Fruit fly (Drosophila melanogaster) whole organism, embryonic: ENCODE data around the gene mld.
A peak's percentile ranks its signal among the peaks of the same experiment; 100 is the strongest.

ENCODE experiments used
- Ada2b ChIP-seq: fragments of 200-800 bp; sonication (Bioruptor generic); IDR thresholded peaks from 2 replicates; pipeline ENCODE4 v1.3.6; 2022; ENCODE audit warnings: missing biosample characterization, missing genetic modification characterization
- B-H2 ChIP-seq: fragments of 200-800 bp; sonication (Bioruptor generic); optimal IDR thresholded peaks from 2 replicates; lab custom pipeline; 2018; ENCODE audit warnings: missing biosample characterization, mild to moderate bottlenecking, missing genetic modification characterization
- Bgb ChIP-seq: fragments of 200-800 bp; sonication (Bioruptor generic); IDR thresholded peaks from 2 replicates; pipeline ENCODE4 v1.3.6; 2022; ENCODE audit warnings: missing biosample characterization, missing genetic modification characterization; ENCODE audit not compliant: partially characterized antibody
- CG11247 ChIP-seq: fragments of 200-800 bp; sonication (Bioruptor generic); IDR thresholded peaks from 2 replicates; pipeline ENCODE4 v1.3.6; 2022; ENCODE audit warnings: missing biosample characterization, missing genetic modification characterization
- CG11695 ChIP-seq: fragments of 200-800 bp; sonication (Bioruptor generic); IDR thresholded peaks from 3 replicates; pipeline ENCODE4 v1.3.6; 2022; ENCODE audit warnings: missing biosample characterization, missing genetic modification characterization
- CG14965 ChIP-seq: fragments of 200-800 bp; sonication (Bioruptor generic); optimal IDR thresholded peaks from 2 replicates; lab custom pipeline; 2016; ENCODE audit warnings: missing biosample characterization, missing genetic modification characterization, borderline replicate concordance
- CG1602 ChIP-seq: fragments of 200-800 bp; sonication (Bioruptor generic); optimal IDR thresholded peaks from 3 replicates; lab custom pipeline; 2016; ENCODE audit warnings: missing biosample characterization, missing genetic modification characterization
- CG1603 ChIP-seq: fragments of 200-800 bp; sonication (Bioruptor generic); optimal IDR thresholded peaks from 2 replicates; lab custom pipeline; 2019; ENCODE audit warnings: missing biosample characterization, mild to moderate bottlenecking, missing genetic modification characterization, moderate library complexity
- CG16779 ChIP-seq: fragments of 200-800 bp; sonication (Bioruptor generic); IDR thresholded peaks from 2 replicates; pipeline ENCODE4 v1.3.6; 2022; ENCODE audit warnings: missing biosample characterization, missing genetic modification characterization
- CG16813 ChIP-seq: fragments of 200-800 bp; sonication (Bioruptor generic); IDR thresholded peaks from 3 replicates; pipeline ENCODE4 v1.3.6; 2022; ENCODE audit warnings: missing biosample characterization, missing genetic modification characterization; ENCODE audit not compliant: partially characterized antibody
- CG18599 ChIP-seq: fragments of 200-800 bp; sonication (Bioruptor generic); optimal IDR thresholded peaks from 3 replicates; lab custom pipeline; 2017; ENCODE audit warnings: missing biosample characterization, missing genetic modification characterization, mild to moderate bottlenecking, moderate library complexity, missing genetic modification reagents
- CG2129 ChIP-seq: fragments of 200-800 bp; sonication (Bioruptor generic); IDR thresholded peaks from 2 replicates; pipeline ENCODE4 v1.3.6; 2022; ENCODE audit warnings: missing biosample characterization, missing genetic modification characterization; ENCODE audit not compliant: partially characterized antibody
- CG2678 ChIP-seq: fragments of 200-800 bp; sonication (Bioruptor generic); optimal IDR thresholded peaks from 3 replicates; lab custom pipeline; 2019; ENCODE audit warnings: missing biosample characterization, mild to moderate bottlenecking, missing genetic modification characterization, moderate library complexity
- CG31441 ChIP-seq: fragments of 200-800 bp; sonication (Bioruptor generic); IDR thresholded peaks from 2 replicates; pipeline ENCODE4 v1.3.6; 2022; ENCODE audit warnings: missing biosample characterization, missing genetic modification characterization
- CG4404 ChIP-seq: fragments of 200-800 bp; sonication (Bioruptor generic); IDR thresholded peaks from 2 replicates; pipeline ENCODE4 v1.3.6; 2022; ENCODE audit warnings: missing biosample characterization, missing genetic modification characterization
- CG5953 ChIP-seq: fragments of 200-800 bp; sonication (Bioruptor generic); IDR thresholded peaks from 2 replicates; pipeline ENCODE4 v1.3.6; 2022; ENCODE audit warnings: missing biosample characterization, missing genetic modification characterization
- CG6765 ChIP-seq: fragments of 200-800 bp; sonication (Bioruptor generic); optimal IDR thresholded peaks from 3 replicates; lab custom pipeline; 2017; ENCODE audit warnings: missing biosample characterization, mild to moderate bottlenecking, missing genetic modification characterization
- CG6854 ChIP-seq: fragments of 200-800 bp; sonication (Bioruptor generic); optimal IDR thresholded peaks from 3 replicates; lab custom pipeline; 2017; ENCODE audit warnings: missing biosample characterization, mild to moderate bottlenecking, missing genetic modification characterization
- CG7271 ChIP-seq: fragments of 200-800 bp; sonication (Bioruptor generic); optimal IDR thresholded peaks from 2 replicates; lab custom pipeline; 2018; ENCODE audit warnings: missing biosample characterization, mild to moderate bottlenecking, missing genetic modification characterization, moderate library complexity
- CG7372 ChIP-seq: fragments of 200-800 bp; sonication (Bioruptor generic); IDR thresholded peaks from 2 replicates; pipeline ENCODE4 v1.3.6; 2022; ENCODE audit warnings: missing biosample characterization, missing genetic modification characterization
- CG7786 ChIP-seq: fragments of 200-800 bp; sonication (Bioruptor generic); optimal IDR thresholded peaks from 2 replicates; lab custom pipeline; 2016; ENCODE audit warnings: missing biosample characterization, missing genetic modification characterization
- CG7987 ChIP-seq: fragments of 200-800 bp; sonication (Bioruptor generic); optimal IDR thresholded peaks from 2 replicates; lab custom pipeline; 2018; ENCODE audit warnings: missing biosample characterization, mild to moderate bottlenecking, missing genetic modification characterization, moderate library complexity
- CG8944 ChIP-seq: fragments of 200-800 bp; sonication (Bioruptor generic); optimal IDR thresholded peaks from 3 replicates; lab custom pipeline; 2016; ENCODE audit warnings: missing biosample characterization, missing genetic modification characterization
- CG9609 ChIP-seq: fragments of 200-800 bp; sonication (Bioruptor generic); optimal IDR thresholded peaks from 3 replicates; lab custom pipeline; 2016; ENCODE audit warnings: missing biosample characterization, missing genetic modification characterization
- CG9817 ChIP-seq: fragments of 200-800 bp; sonication (Bioruptor generic); optimal IDR thresholded peaks from 2 replicates; lab custom pipeline; 2018; ENCODE audit warnings: missing biosample characterization, mild to moderate bottlenecking, missing genetic modification characterization, moderate library complexity
- Camta ChIP-seq: fragments of 200-800 bp; sonication (Bioruptor generic); optimal IDR thresholded peaks from 2 replicates; lab custom pipeline; 2016; ENCODE audit warnings: missing biosample characterization, missing genetic modification characterization
- Drgx ChIP-seq: fragments of 200-800 bp; sonication (Bioruptor generic); IDR thresholded peaks from 2 replicates; pipeline ENCODE4 v1.3.6; 2022; ENCODE audit warnings: missing biosample characterization, missing genetic modification characterization
- ERR ChIP-seq: fragments of 200-800 bp; sonication (Bioruptor generic); optimal IDR thresholded peaks from 2 replicates; lab custom pipeline; 2016; ENCODE audit warnings: missing biosample characterization, missing genetic modification characterization
- HHEX ChIP-seq: fragments of 200-800 bp; sonication (Bioruptor generic); optimal IDR thresholded peaks from 3 replicates; lab custom pipeline; 2017; ENCODE audit warnings: missing biosample characterization, mild to moderate bottlenecking, missing genetic modification characterization, missing genetic modification reagents
- Kr ChIP-seq: fragments of 200-800 bp; sonication (Bioruptor generic); optimal IDR thresholded peaks from 2 replicates; lab custom pipeline; 2017; ENCODE audit warnings: missing biosample characterization, mild to moderate bottlenecking, missing genetic modification characterization
- Optix ChIP-seq: fragments of 200-800 bp; sonication (Bioruptor generic); IDR thresholded peaks from 3 replicates; pipeline ENCODE4 v1.3.6; 2022; ENCODE audit warnings: missing biosample characterization, missing genetic modification characterization
- Rfx ChIP-seq: fragments of 200-800 bp; sonication (Bioruptor generic); IDR thresholded peaks from 2 replicates; pipeline ENCODE4 v1.3.6; 2022; ENCODE audit warnings: missing biosample characterization, missing genetic modification characterization
- Sox102F ChIP-seq: fragments of 200-800 bp; sonication (Bioruptor generic); optimal IDR thresholded peaks from 2 replicates; lab custom pipeline; 2018; ENCODE audit warnings: missing biosample characterization, mild to moderate bottlenecking, missing genetic modification characterization, moderate library complexity
- Ssrp ChIP-seq: fragments of 200-800 bp; sonication (Bioruptor generic); optimal IDR thresholded peaks from 2 replicates; lab custom pipeline; 2018; ENCODE audit warnings: missing biosample characterization, mild to moderate bottlenecking, missing genetic modification characterization, moderate library complexity
- Trl ChIP-seq, 3 experiments: fragments of >200 bp in 2 of 3; fragments of 200-800 bp in 1 of 3; sonication (Bioruptor generic) in 1 of 3; optimal IDR thresholded peaks; 2 replicates in 1 of 3; 3 replicates in 2 of 3; lab custom pipeline; 2016 to 2017; ENCODE audit warnings: missing biosample characterization in 1 of 3, missing genetic modification characterization in 1 of 3
- ac ChIP-seq: fragments of 200-800 bp; sonication (Bioruptor generic); optimal IDR thresholded peaks from 3 replicates; lab custom pipeline; 2017; ENCODE audit warnings: missing biosample characterization, mild to moderate bottlenecking, missing genetic modification characterization
- aop ChIP-seq: fragments of 200-800 bp; sonication (Bioruptor generic); IDR thresholded peaks from 2 replicates; pipeline ENCODE4 v1.3.6; 2022; ENCODE audit warnings: missing biosample characterization, missing genetic modification characterization
- ato ChIP-seq: fragments of 200-800 bp; sonication (Bioruptor generic); IDR thresholded peaks from 2 replicates; pipeline ENCODE4 v1.3.6; 2022; ENCODE audit warnings: missing biosample characterization, missing genetic modification characterization; ENCODE audit not compliant: partially characterized antibody
- bsh ChIP-seq, 2 experiments: fragments of 200-800 bp; sonication (Bioruptor generic); optimal IDR thresholded peaks; 2 replicates each; lab custom pipeline; 2017 to 2018; ENCODE audit warnings: mild to moderate bottlenecking in 2 of 2, missing biosample characterization in 2 of 2, missing genetic modification characterization in 2 of 2, moderate library complexity in 1 of 2
- chm ChIP-seq: fragments of 200-800 bp; sonication (Bioruptor generic); IDR thresholded peaks from 2 replicates; pipeline ENCODE4 v1.3.6; 2022; ENCODE audit warnings: missing biosample characterization, missing genetic modification characterization
- dan ChIP-seq: fragments of 200-800 bp; sonication (Bioruptor generic); IDR thresholded peaks from 2 replicates; pipeline ENCODE4 v1.3.6; 2022; ENCODE audit warnings: missing biosample characterization, missing genetic modification characterization
- ftz-f1 ChIP-seq: fragments of 200-800 bp; sonication (Bioruptor generic); optimal IDR thresholded peaks from 2 replicates; lab custom pipeline; 2016; ENCODE audit warnings: missing biosample characterization, missing genetic modification characterization
- hbn ChIP-seq: fragments of 200-800 bp; sonication (Bioruptor generic); IDR thresholded peaks from 2 replicates; pipeline ENCODE4 v1.3.6; 2022; ENCODE audit warnings: missing biosample characterization, missing genetic modification characterization; ENCODE audit not compliant: partially characterized antibody
- otp ChIP-seq: fragments of 200-800 bp; sonication (Bioruptor generic); IDR thresholded peaks from 3 replicates; pipeline ENCODE4, ENCODE4 v1.3.6; 2022; ENCODE audit warnings: missing biosample characterization, missing genetic modification characterization
- rib ChIP-seq: fragments of 200-800 bp; sonication (Bioruptor generic); IDR thresholded peaks from 2 replicates; pipeline ENCODE4 v1.3.6; 2022; ENCODE audit warnings: missing biosample characterization, missing genetic modification characterization
- sna ChIP-seq: fragments of 200-800 bp; sonication (Bioruptor generic); IDR thresholded peaks from 2 replicates; pipeline ENCODE4 v1.3.6; 2022; ENCODE audit warnings: missing biosample characterization, missing genetic modification characterization; ENCODE audit not compliant: partially characterized antibody
- so ChIP-seq: fragments of 200-800 bp; sonication (Bioruptor generic); IDR thresholded peaks from 3 replicates; pipeline ENCODE4 v1.3.6; 2022; ENCODE audit warnings: missing biosample characterization, missing genetic modification characterization
- tgo ChIP-seq: fragments of 200-800 bp; sonication (Bioruptor generic); IDR thresholded peaks from 3 replicates; pipeline ENCODE4 v1.3.6; 2022; ENCODE audit warnings: missing biosample characterization, missing genetic modification characterization

Gene mld

dm6 chr3R:24596881-24597280, 11.4 kb downstream of the mld start (continued):
- no peak for TF ChIP-seq CG16813 (GFP tag; lab: Robert Waterston, UW)

dm6 chr3R:24598549-24599204, 13.2 kb downstream of the mld start:
- TF ChIP-seq tgo (GFP tag; lab: Robert Waterston, UW) (no peak), ac (GFP tag; lab: Kevin White, UChicago) (no peak), Kr (GFP tag; lab: Kevin White, UChicago) (no peak), ERR (GFP tag; lab: Kevin White, UChicago) (no peak), otp (GFP tag; lab: Robert Waterston, UW) (no peak), CG9609 (GFP tag; lab: Kevin White, UChicago) (peak; percentile 21), Ada2b (GFP tag; lab: Robert Waterston, UW) (no peak), Bgb (GFP tag; lab: Robert Waterston, UW) (no peak), so (GFP tag; lab: Robert Waterston, UW) (no peak), CG7372 (GFP tag; lab: Robert Waterston, UW) (no peak), aop (GFP tag; lab: Robert Waterston, UW) (no peak), Optix (no peak), CG11247 (GFP tag; lab: Robert Waterston, UW) (no peak), CG6765 (no peak), CG1603 (tag; lab: Kevin White, UChicago) (no peak), CG16779 (GFP tag; lab: Robert Waterston, UW) (no peak), ftz-f1 (no peak), Trl (optimal IDR thresholded peaks at IDR 0.05; lab: Kevin White, UChicago) (no peak), Trl (GFP tag; optimal IDR thresholded peaks at IDR 0.05; lab: Kevin White, UChicago) (no peak), CG1602 (no peak), rib (GFP tag; lab: Robert Waterston, UW) (no peak), Camta (no peak), CG2129 (GFP tag; lab: Robert Waterston, UW) (no peak), B-H2 (GFP tag; lab: Kevin White, UChicago) (no peak), chm (GFP tag; lab: Robert Waterston, UW) (no peak), Sox102F (GFP tag; lab: Kevin White, UChicago) (peak; percentile 56), CG14965 (GFP tag; lab: Kevin White, UChicago) (no peak), CG9817 (tag; lab: Kevin White, UChicago) (no peak), dan (GFP tag; lab: Robert Waterston, UW) (no peak), bsh (GFP tag; optimal IDR thresholded peaks at IDR 0.05; lab: Kevin White, UChicago) (no peak), sna (GFP tag; lab: Robert Waterston, UW) (no peak), CG7271 (tag; lab: Kevin White, UChicago) (no peak), CG6854 (GFP tag; lab: Kevin White, UChicago) (no peak), CG4404 (GFP tag; lab: Robert Waterston, UW) (no peak), CG7786 (GFP tag; lab: Kevin White, UChicago) (no peak), Rfx (GFP tag; lab: Robert Waterston, UW) (no peak), HHEX (GFP tag; lab: Kevin White, UChicago) (peak; percentile 12), CG8944 (GFP tag; lab: Kevin White, UChicago) (no peak), Ssrp (tag; lab: Kevin White, UChicago) (peak; percentile 33), hbn (GFP tag; lab: Robert Waterston, UW) (no peak), ato (no peak), CG18599 (GFP tag; lab: Kevin White, UChicago) (no peak), Drgx (GFP tag; lab: Robert Waterston, UW) (peak; percentile 34; the same call in 1 of the 2 replicates), CG31441 (GFP tag; lab: Robert Waterston, UW) (peak; percentile 26; the same call in 1 of the 2 replicates), CG11695 (peak; percentile 43; the same call in 1 of the 3 replicates), CG2678 (tag; lab: Kevin White, UChicago) (peak; percentile 17), CG7987 (GFP tag; lab: Kevin White, UChicago) (no peak), CG5953 (GFP tag; lab: Robert Waterston, UW) (no peak)
